Worm (Caenorhabditis elegans) whole organism, L4/young adult: ENCODE measurements around the gene C05C10.2.

ENCODE experiments used
- dao-5 ChIP-seq: sonication (generic microtip); optimal IDR thresholded peaks from 2 replicates; lab custom pipeline; 2016; ENCODE audit warnings: missing genotype, missing genetic modification characterization, moderate library complexity, missing compliant biosample characterization
- him-1 ChIP-seq: sonication (generic microtip); optimal IDR thresholded peaks from 2 replicates; lab custom pipeline; 2016; ENCODE audit warnings: missing genotype, missing genetic modification reagents, missing genetic modification characterization, missing compliant biosample characterization

DNA sequence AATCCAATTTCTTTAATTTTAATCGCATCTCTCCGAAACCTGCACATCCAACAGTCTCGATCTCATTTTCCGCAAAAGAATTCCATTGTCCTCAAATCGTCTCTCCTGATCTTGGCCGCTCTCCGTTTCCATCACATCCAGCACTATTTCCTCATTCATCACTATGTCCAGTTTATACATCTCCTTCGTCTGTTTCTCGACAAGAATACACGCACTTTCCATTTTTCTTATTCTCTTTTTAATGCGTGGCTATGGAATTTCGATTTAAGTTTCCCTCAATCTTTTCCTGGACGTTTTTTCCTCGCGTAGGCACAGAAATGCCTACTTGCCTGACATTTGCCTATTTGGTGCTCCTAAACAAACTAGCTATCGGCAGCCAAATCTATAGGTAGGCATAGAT, 42.2 kb upstream of the C05C10.2 start:
- TF ChIP-seq dao-5 (tag; lab: Kevin White, UChicago) (no peak), him-1 (tag; lab: Kevin White, UChicago) (no peak)
